Worm (Caenorhabditis elegans): ENCODE results near the gene cnc-4.

- TF ChIP-seq unc-39 (tag; optimal IDR thresholded peaks at IDR 0.05): no peak
- no peak for TF ChIP-seq lin-13 (GFP tag; optimal IDR thresholded peaks at IDR 0.05)
- no peak for TF ChIP-seq R02D3.7 (tag; optimal IDR thresholded peaks at IDR 0.05)
- TF ChIP-seq ama-1 (optimal IDR thresholded peaks at IDR 0.05): no peak
- no peak for TF ChIP-seq gmeb-1 (tag; optimal IDR thresholded peaks at IDR 0.05)
Observed at ce11 chrV:1451334-1451733, 4.3 kb downstream of the cnc-4 start, which contains the start of gene srj-23.

All from whole organism, L2 larva.